Fruit fly (Drosophila melanogaster) whole organism, embryonic: ENCODE data around the gene Gr63a.
A peak's percentile ranks its signal among the peaks of the same experiment; 100 is the strongest.

Experiments used
- ATbp ChIP-seq: fragments of 200-800 bp; sonication (Bioruptor generic); optimal IDR thresholded peaks from 2 replicates; lab custom pipeline; 2017; ENCODE audit warnings: missing biosample characterization, mild to moderate bottlenecking, missing genetic modification characterization, missing genetic modification reagents
- B-H1 ChIP-seq: fragments of 200-800 bp; sonication (Bioruptor generic); IDR thresholded peaks from 3 replicates; pipeline ENCODE4 v1.3.6; 2022; ENCODE audit warnings: missing biosample characterization, missing genetic modification characterization
- BEAF-32 ChIP-seq: fragments of 200-800 bp; sonication (Bioruptor generic); optimal IDR thresholded peaks from 3 replicates; lab custom pipeline; 2017; ENCODE audit warnings: missing biosample characterization, missing genetic modification characterization, mild to moderate bottlenecking, moderate library complexity, missing genetic modification reagents
- C15 ChIP-seq: fragments of 200-800 bp; sonication (Bioruptor generic); IDR thresholded peaks from 3 replicates; pipeline ENCODE4 v1.3.6; 2022; ENCODE audit warnings: missing biosample characterization, missing genetic modification characterization
- CG10543 ChIP-seq: fragments of 200-800 bp; sonication (Bioruptor generic); optimal IDR thresholded peaks from 3 replicates; lab custom pipeline; 2017; ENCODE audit warnings: missing biosample characterization, mild to moderate bottlenecking, missing genetic modification characterization, moderate library complexity
- CG11560 ChIP-seq: fragments of 200-800 bp; sonication (Bioruptor generic); IDR thresholded peaks from 3 replicates; pipeline ENCODE4 v1.3.6; 2022; ENCODE audit warnings: missing biosample characterization, missing genetic modification characterization
- CG11723 ChIP-seq: fragments of 200-800 bp; sonication (Bioruptor generic); optimal IDR thresholded peaks from 2 replicates; lab custom pipeline; 2017; ENCODE audit warnings: missing biosample characterization, mild to moderate bottlenecking, missing genetic modification characterization
- CG13424 ChIP-seq: fragments of 200-800 bp; sonication (Bioruptor generic); optimal IDR thresholded peaks from 2 replicates; lab custom pipeline; 2019; ENCODE audit warnings: missing biosample characterization, mild to moderate bottlenecking, missing genetic modification characterization, moderate library complexity
- CG13894 ChIP-seq: fragments of 200-800 bp; sonication (Bioruptor generic); optimal IDR thresholded peaks from 3 replicates; lab custom pipeline; 2018; ENCODE audit warnings: missing biosample characterization, mild to moderate bottlenecking, missing genetic modification characterization, moderate library complexity
- CG15073 ChIP-seq: fragments of 200-800 bp; sonication (Bioruptor generic); optimal IDR thresholded peaks from 2 replicates; lab custom pipeline; 2016; ENCODE audit warnings: missing biosample characterization, missing genetic modification characterization
- CG17568 ChIP-seq: fragments of 200-800 bp; sonication (Bioruptor generic); optimal IDR thresholded peaks from 2 replicates; lab custom pipeline; 2018; ENCODE audit warnings: missing biosample characterization, mild to moderate bottlenecking, missing genetic modification characterization, moderate library complexity
- CG2116 ChIP-seq: fragments of 200-800 bp; sonication (Bioruptor generic); optimal IDR thresholded peaks from 3 replicates; lab custom pipeline; 2018; ENCODE audit warnings: missing biosample characterization, mild to moderate bottlenecking, missing genetic modification characterization
- CG2120 ChIP-seq: fragments of 200-800 bp; sonication (Bioruptor generic); optimal IDR thresholded peaks from 3 replicates; lab custom pipeline; 2016; ENCODE audit warnings: missing biosample characterization, missing genetic modification characterization
- CG2889 ChIP-seq: fragments of 200-800 bp; sonication (Bioruptor generic); IDR thresholded peaks from 3 replicates; pipeline ENCODE4 v1.3.6; 2022; ENCODE audit warnings: missing biosample characterization, missing genetic modification characterization
- CG4820 ChIP-seq: fragments of 200-800 bp; sonication (Bioruptor generic); optimal IDR thresholded peaks from 3 replicates; lab custom pipeline; 2016; ENCODE audit warnings: missing biosample characterization, missing genetic modification characterization
- CG6654 ChIP-seq: fragments of 200-800 bp; sonication (Bioruptor generic); optimal IDR thresholded peaks from 2 replicates; lab custom pipeline; 2017; ENCODE audit warnings: missing biosample characterization, mild to moderate bottlenecking, missing genetic modification characterization
- CG7745 ChIP-seq: fragments of 200-800 bp; sonication (Bioruptor generic); optimal IDR thresholded peaks from 2 replicates; lab custom pipeline; 2018; ENCODE audit warnings: missing biosample characterization, mild to moderate bottlenecking, missing genetic modification characterization, moderate library complexity
- CG7987 ChIP-seq: fragments of 200-800 bp; sonication (Bioruptor generic); optimal IDR thresholded peaks from 2 replicates; lab custom pipeline; 2018; ENCODE audit warnings: missing biosample characterization, mild to moderate bottlenecking, missing genetic modification characterization, moderate library complexity
- CG8388 ChIP-seq: fragments of 200-800 bp; sonication (Bioruptor generic); optimal IDR thresholded peaks from 2 replicates; lab custom pipeline; 2019; ENCODE audit warnings: missing biosample characterization, mild to moderate bottlenecking, missing genetic modification characterization, moderate library complexity
- CG9932 ChIP-seq: fragments of 200-800 bp; sonication (Bioruptor generic); IDR thresholded peaks from 2 replicates; pipeline ENCODE4 v1.3.6; 2022; ENCODE audit warnings: missing biosample characterization, missing genetic modification characterization
- CTCF ChIP-seq: fragments of 200-800 bp; sonication (Bioruptor generic); optimal IDR thresholded peaks from 2 replicates; lab custom pipeline; 2017; ENCODE audit warnings: missing biosample characterization, mild to moderate bottlenecking, missing genetic modification characterization, moderate library complexity
- D19A ChIP-seq: fragments of 200-800 bp; optimal IDR thresholded peaks from 3 replicates; lab custom pipeline; 2019; ENCODE audit warnings: missing biosample characterization, mild to moderate bottlenecking, missing genetic modification characterization, moderate library complexity
- E2f1 ChIP-seq: fragments of 200-800 bp; sonication (Bioruptor generic); IDR thresholded peaks from 2 replicates; pipeline ENCODE4 v1.3.6; 2022; ENCODE audit warnings: missing biosample characterization, missing genetic modification characterization
- HLH4C ChIP-seq: fragments of 200-800 bp; sonication (Bioruptor generic); IDR thresholded peaks from 3 replicates; pipeline ENCODE4 v1.3.6; 2022; ENCODE audit warnings: missing biosample characterization, missing genetic modification characterization; ENCODE audit not compliant: partially characterized antibody
- HmgZ ChIP-seq: fragments of 200-800 bp; sonication (Bioruptor generic); optimal IDR thresholded peaks from 2 replicates; lab custom pipeline; 2018; ENCODE audit warnings: missing biosample characterization, mild to moderate bottlenecking, missing genetic modification characterization
- Hmx ChIP-seq: fragments of 200-800 bp; sonication (Bioruptor generic); optimal IDR thresholded peaks from 2 replicates; lab custom pipeline; 2016; ENCODE audit warnings: missing biosample characterization, missing genetic modification characterization
- Med ChIP-seq: fragments of 200-800 bp; sonication (Bioruptor generic); peaks from one replicate; lab custom pipeline; 2016; ENCODE audit warnings: missing biosample characterization, missing genetic modification characterization, mild to moderate bottlenecking, inconsistent platforms, moderate library complexity
- Meics ChIP-seq: fragments of 200-800 bp; sonication (Bioruptor generic); optimal IDR thresholded peaks from 2 replicates; lab custom pipeline; 2017; ENCODE audit warnings: missing biosample characterization, mild to moderate bottlenecking, missing genetic modification characterization
- NfI ChIP-seq: fragments of 200-800 bp; sonication (Bioruptor generic); optimal IDR thresholded peaks from 3 replicates; lab custom pipeline; 2018; ENCODE audit warnings: missing biosample characterization, mild to moderate bottlenecking, missing genetic modification characterization, moderate library complexity
- Taf1 ChIP-seq: fragments of 200-800 bp; sonication (Bioruptor generic); IDR thresholded peaks from 2 replicates; pipeline ENCODE4 v1.3.6; 2022; ENCODE audit warnings: missing biosample characterization, missing genetic modification characterization
- ab ChIP-seq: fragments of 200-800 bp; sonication (Bioruptor generic); optimal IDR thresholded peaks from 2 replicates; lab custom pipeline; 2016; ENCODE audit warnings: missing biosample characterization, missing genetic modification characterization
- aop ChIP-seq: fragments of 200-800 bp; sonication (Bioruptor generic); IDR thresholded peaks from 2 replicates; pipeline ENCODE4 v1.3.6; 2022; ENCODE audit warnings: missing biosample characterization, missing genetic modification characterization
- bab2 ChIP-seq: fragments of 200-800 bp; sonication (Bioruptor generic); optimal IDR thresholded peaks from 2 replicates; lab custom pipeline; 2016; ENCODE audit warnings: missing biosample characterization, missing genetic modification characterization
- bowl ChIP-seq: fragments of 200-800 bp; sonication (Bioruptor generic); IDR thresholded peaks from 2 replicates; pipeline ENCODE4 v1.3.6; 2022; ENCODE audit warnings: missing biosample characterization, missing genetic modification characterization
- corto ChIP-seq: fragments of 200-800 bp; sonication (Bioruptor generic); optimal IDR thresholded peaks from 2 replicates; lab custom pipeline; 2016; ENCODE audit warnings: missing biosample characterization, mild to moderate bottlenecking, missing genetic modification characterization, moderate library complexity
- dysf ChIP-seq: fragments of 200-800 bp; sonication (Bioruptor generic); IDR thresholded peaks from 3 replicates; pipeline ENCODE4 v1.3.6; 2022; ENCODE audit warnings: missing biosample characterization, missing genetic modification characterization
- fd96Cb ChIP-seq: fragments of 200-800 bp; sonication (Bioruptor generic); optimal IDR thresholded peaks from 2 replicates; lab custom pipeline; 2018; ENCODE audit warnings: missing biosample characterization, mild to moderate bottlenecking, missing genetic modification characterization, moderate library complexity
- fu2 ChIP-seq: fragments of 200-800 bp; sonication (Bioruptor generic); optimal IDR thresholded peaks from 2 replicates; lab custom pipeline; 2016; ENCODE audit warnings: missing biosample characterization, missing genetic modification characterization
- gfzf ChIP-seq: fragments of 200-800 bp; sonication (Bioruptor generic); optimal IDR thresholded peaks from 2 replicates; lab custom pipeline; 2016; ENCODE audit warnings: missing biosample characterization, mild to moderate bottlenecking, missing genetic modification characterization, moderate library complexity
- hkb ChIP-seq, 2 experiments: fragments of 200-800 bp in 1 of 2; fragments of >200 bp in 1 of 2; sonication (Bioruptor generic) in 1 of 2; IDR thresholded peaks in 1 of 2; optimal IDR thresholded peaks in 1 of 2; 2 replicates each; pipeline versions ENCODE4 v1.3.6 to Lab custom; 2017 to 2022; ENCODE audit warnings: missing biosample characterization in 1 of 2, missing genetic modification characterization in 1 of 2
- jigr1 ChIP-seq: fragments of 200-800 bp; sonication (Bioruptor generic); IDR thresholded peaks from 3 replicates; pipeline ENCODE4 v1.3.6; 2022; ENCODE audit warnings: missing biosample characterization, missing genetic modification characterization
- ken ChIP-seq: fragments of 200-800 bp; sonication (Bioruptor generic); IDR thresholded peaks from 3 replicates; pipeline ENCODE4 v1.3.6; 2022; ENCODE audit warnings: missing biosample characterization, missing genetic modification characterization
- lilli ChIP-seq: fragments of 200-800 bp; sonication (Bioruptor generic); optimal IDR thresholded peaks from 3 replicates; lab custom pipeline; 2016; ENCODE audit warnings: missing biosample characterization, missing genetic modification characterization
- lola ChIP-seq, 3 experiments: fragments of >200 bp in 2 of 3; fragments of 200-800 bp in 1 of 3; sonication (Bioruptor generic) in 1 of 3; optimal IDR thresholded peaks; 2 replicates each; lab custom pipeline; 2017 to 2019; ENCODE audit warnings: missing biosample characterization in 3 of 3, missing genetic modification characterization in 3 of 3, mild to moderate bottlenecking in 1 of 3, moderate library complexity in 1 of 3
- maf-S ChIP-seq: fragments of 200-800 bp; sonication (Bioruptor generic); optimal IDR thresholded peaks from 2 replicates; lab custom pipeline; 2016; ENCODE audit warnings: missing biosample characterization, missing genetic modification characterization
- nerfin-1 ChIP-seq: fragments of 200-800 bp; sonication (Bioruptor generic); optimal IDR thresholded peaks from 3 replicates; lab custom pipeline; 2019; ENCODE audit warnings: missing biosample characterization, mild to moderate bottlenecking, missing genetic modification characterization, moderate library complexity
- pum ChIP-seq: fragments of 200-800 bp; sonication (Bioruptor generic); optimal IDR thresholded peaks from 2 replicates; lab custom pipeline; 2016; ENCODE audit warnings: missing biosample characterization, missing genetic modification characterization
- salm ChIP-seq: fragments of 200-800 bp; sonication (Bioruptor generic); optimal IDR thresholded peaks from 2 replicates; lab custom pipeline; 2018; ENCODE audit warnings: missing biosample characterization, mild to moderate bottlenecking, missing genetic modification characterization
- sima ChIP-seq: fragments of 200-800 bp; sonication (Bioruptor generic); optimal IDR thresholded peaks from 2 replicates; lab custom pipeline; 2016; ENCODE audit warnings: missing biosample characterization, missing genetic modification characterization
- slbo ChIP-seq: fragments of 200-800 bp; sonication (Bioruptor generic); IDR thresholded peaks from 2 replicates; pipeline ENCODE4 v1.3.6; 2022; ENCODE audit warnings: missing biosample characterization, missing genetic modification characterization

The Gr63a gene

dm6 chr3L:3942241-3943028 lies 46.0 kb upstream of the Gr63a start, which contains the start of the genes CG10863 and CG14982 (continued):
- TF ChIP-seq D19A (tag; lab: Kevin White, UChicago) (no peak), CG8388 (GFP tag; lab: Kevin White, UChicago) (no peak), C15 (GFP tag; lab: Robert Waterston, UW) (no peak), hkb (optimal IDR thresholded peaks at IDR 0.05; lab: Kevin White, UChicago) (no peak), hkb (GFP tag; IDR thresholded peaks at IDR 0.05; lab: Robert Waterston, UW) (no peak), CG17568 (GFP tag; lab: Kevin White, UChicago) (no peak), HmgZ (tag; lab: Kevin White, UChicago) (peak; percentile 64), slbo (GFP tag; lab: Robert Waterston, UW) (peak; percentile 31; the same call in 1 of the 2 replicates), pum (GFP tag; lab: Kevin White, UChicago) (no peak), Meics (no peak), CG11723 (GFP tag; lab: Kevin White, UChicago) (no peak), ken (GFP tag; lab: Robert Waterston, UW) (no peak), E2f1 (peak; percentile 44; the same call in 1 of the 2 replicates), corto (GFP tag; lab: Kevin White, UChicago) (no peak), CTCF (GFP tag; lab: Kevin White, UChicago) (peak; percentile 35), gfzf (GFP tag; lab: Kevin White, UChicago) (no peak), BEAF-32 (no peak), ATbp (no peak), bab2 (GFP tag; lab: Kevin White, UChicago) (no peak), lilli (no peak), CG7987 (peak; percentile 20), CG2120 (GFP tag; lab: Kevin White, UChicago) (no peak), CG7745 (no peak), salm (no peak), CG4820 (GFP tag; lab: Kevin White, UChicago) (no peak), dysf (GFP tag; lab: Robert Waterston, UW) (no peak), CG6654 (GFP tag; lab: Kevin White, UChicago) (no peak), lola (GFP tag; optimal IDR thresholded peaks at IDR 0.05; lab: Kevin White, UChicago) (no peak), CG2116 (no peak), CG13424 (tag; lab: Kevin White, UChicago) (no peak), Taf1 (GFP tag; lab: Robert Waterston, UW) (no peak), maf-S (no peak), aop (no peak), ab (GFP tag; lab: Kevin White, UChicago) (no peak), Hmx (GFP tag; lab: Kevin White, UChicago) (no peak), HLH4C (GFP tag; lab: Robert Waterston, UW) (no peak), fd96Cb (tag; lab: Kevin White, UChicago) (no peak), CG2889 (no peak), CG9932 (no peak), NfI (GFP tag; lab: Kevin White, UChicago) (no peak), B-H1 (GFP tag; lab: Robert Waterston, UW) (no peak), CG13894 (tag; lab: Kevin White, UChicago) (peak; percentile 0), CG15073 (no peak), Med (peak; percentile 83), fu2 (no peak), CG11560 (tag; lab: Robert Waterston, UW) (no peak), CG10543 (peak; percentile 74), jigr1 (GFP tag; lab: Robert Waterston, UW) (no peak), nerfin-1 (tag; lab: Kevin White, UChicago) (peak; percentile 62), bowl (GFP tag; lab: Robert Waterston, UW) (no peak), sima (GFP tag; lab: Kevin White, UChicago) (no peak)
